Fruit fly (Drosophila melanogaster): ENCODE measurements around the gene mRpL39.

Gene mRpL39

DNA sequence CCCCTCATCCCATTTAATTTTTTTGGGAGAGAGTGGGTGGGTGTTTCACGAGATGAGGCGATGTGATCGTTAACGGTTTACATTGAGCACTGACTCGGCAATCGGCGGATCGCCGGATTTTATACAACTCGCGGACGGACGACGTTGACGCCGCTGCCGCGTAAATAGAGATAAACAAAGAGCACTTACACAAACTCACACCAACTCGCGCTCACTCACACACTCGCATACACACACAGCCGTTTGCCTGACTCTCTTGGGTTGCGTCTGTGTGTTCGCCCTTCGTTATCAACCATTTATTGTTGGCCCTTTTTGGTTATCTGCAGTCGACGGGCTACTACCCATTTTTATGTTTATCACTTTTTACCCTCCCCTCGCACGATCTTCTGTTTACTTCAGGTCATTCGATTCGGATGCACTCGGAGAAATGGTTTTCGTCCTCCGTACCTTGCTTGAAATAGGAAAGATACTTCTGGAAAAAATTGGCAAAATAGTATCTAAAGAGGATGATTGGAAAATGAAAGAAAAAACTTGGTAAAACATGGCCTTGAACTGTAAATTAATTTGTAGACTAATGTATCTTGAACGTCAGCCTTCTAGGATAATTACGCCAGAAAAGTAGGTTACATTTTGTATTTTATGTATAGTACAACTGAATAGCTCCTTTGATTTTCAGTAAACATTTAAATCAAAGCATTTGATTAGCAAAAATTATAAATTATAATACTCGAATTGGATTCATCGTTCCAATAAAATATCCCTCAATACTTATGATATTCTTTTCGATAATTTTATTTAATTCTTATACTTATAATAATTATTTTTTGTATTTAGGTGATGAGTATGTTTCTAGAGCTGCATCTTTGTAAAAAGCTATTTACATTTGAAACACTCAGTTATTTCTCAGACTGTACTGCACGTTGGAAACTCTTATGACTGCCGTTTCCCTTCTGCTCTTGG is 21.6 kb downstream of the mRpL39 start:
- TF ChIP-seq EcR (GFP tag; optimal IDR thresholded peaks at IDR 0.05) (peak in 1 of 2 experiments; percentile 68), usp (GFP tag; optimal IDR thresholded peaks at IDR 0.05) (no peak)

- TF ChIP-seq usp (GFP tag; optimal IDR thresholded peaks at IDR 0.05): no peak
- TF ChIP-seq EcR (GFP tag; optimal IDR thresholded peaks at IDR 0.05): no peak
- no peak for TF ChIP-seq Dll (optimal IDR thresholded peaks at IDR 0.05)
- TF ChIP-seq CG8478 (optimal IDR thresholded peaks at IDR 0.05): no peak
- no peak for TF ChIP-seq psq (optimal IDR thresholded peaks at IDR 0.05)
- TF ChIP-seq pan (optimal IDR thresholded peaks at IDR 0.05): no peak
Observed at dm6 chr3L:14976026-14976425, 23.4 kb downstream of the mRpL39 start.

- TF ChIP-seq pan (optimal IDR thresholded peaks at IDR 0.05) (no peak), Dll (optimal IDR thresholded peaks at IDR 0.05) (no peak), EcR (GFP tag; optimal IDR thresholded peaks at IDR 0.05) (no peak), psq (optimal IDR thresholded peaks at IDR 0.05) (no peak), usp (GFP tag; optimal IDR thresholded peaks at IDR 0.05) (no peak), CG8478 (optimal IDR thresholded peaks at IDR 0.05) (no peak)
Observed at dm6 chr3L:14974952-14975351, 24.5 kb downstream of the mRpL39 start.

DNA sequence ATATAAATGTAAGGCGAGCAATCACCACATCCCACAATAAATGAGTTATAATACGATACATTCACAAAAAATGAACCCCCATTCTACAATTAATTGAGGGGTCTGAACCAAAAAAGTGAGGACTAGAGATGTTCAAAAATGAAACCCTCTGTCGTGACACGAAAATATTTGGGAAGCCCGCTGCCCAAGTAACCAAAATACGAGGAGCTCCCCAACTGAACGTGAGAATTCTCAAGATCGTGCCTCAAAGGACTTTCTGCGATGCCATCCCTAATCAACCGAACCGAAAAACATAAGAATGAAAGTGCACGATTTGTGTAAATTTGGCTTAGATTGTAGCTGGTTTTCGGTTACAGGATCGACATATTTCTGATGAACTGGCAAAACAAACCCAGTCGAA is 25.0 kb downstream of the mRpL39 start, which contains the start of gene Ocho:
Gene Ocho (plus strand): TSS at position 336 of the 400 bp plus-strand sequence.
- no peak for TF ChIP-seq Dll (optimal IDR thresholded peaks at IDR 0.05)
- TF ChIP-seq CG8478 (optimal IDR thresholded peaks at IDR 0.05): no peak
- no peak for TF ChIP-seq pan (optimal IDR thresholded peaks at IDR 0.05)
- no peak for TF ChIP-seq EcR (GFP tag; optimal IDR thresholded peaks at IDR 0.05)
- TF ChIP-seq usp (GFP tag; optimal IDR thresholded peaks at IDR 0.05): no peak
- no peak for TF ChIP-seq psq (optimal IDR thresholded peaks at IDR 0.05)

- TF ChIP-seq EcR (GFP tag; optimal IDR thresholded peaks at IDR 0.05) (no peak), CG8478 (optimal IDR thresholded peaks at IDR 0.05) (no peak), usp (GFP tag; optimal IDR thresholded peaks at IDR 0.05) (no peak), psq (optimal IDR thresholded peaks at IDR 0.05) (no peak), Dll (optimal IDR thresholded peaks at IDR 0.05) (no peak)
Observed at dm6 chr3L:14973251-14973625, 26.2 kb downstream of the mRpL39 start.

- TF ChIP-seq pan (optimal IDR thresholded peaks at IDR 0.05) (no peak), CG8478 (optimal IDR thresholded peaks at IDR 0.05) (no peak), Dll (optimal IDR thresholded peaks at IDR 0.05) (no peak), EcR (GFP tag; optimal IDR thresholded peaks at IDR 0.05) (no peak), psq (optimal IDR thresholded peaks at IDR 0.05) (no peak), usp (GFP tag; optimal IDR thresholded peaks at IDR 0.05) (no peak)
Observed at dm6 chr3L:14972625-14973250, 26.7 kb downstream of the mRpL39 start, which contains the start of gene Brd. Gene Brd (plus strand): TSS chr3L:14972667.

DNA sequence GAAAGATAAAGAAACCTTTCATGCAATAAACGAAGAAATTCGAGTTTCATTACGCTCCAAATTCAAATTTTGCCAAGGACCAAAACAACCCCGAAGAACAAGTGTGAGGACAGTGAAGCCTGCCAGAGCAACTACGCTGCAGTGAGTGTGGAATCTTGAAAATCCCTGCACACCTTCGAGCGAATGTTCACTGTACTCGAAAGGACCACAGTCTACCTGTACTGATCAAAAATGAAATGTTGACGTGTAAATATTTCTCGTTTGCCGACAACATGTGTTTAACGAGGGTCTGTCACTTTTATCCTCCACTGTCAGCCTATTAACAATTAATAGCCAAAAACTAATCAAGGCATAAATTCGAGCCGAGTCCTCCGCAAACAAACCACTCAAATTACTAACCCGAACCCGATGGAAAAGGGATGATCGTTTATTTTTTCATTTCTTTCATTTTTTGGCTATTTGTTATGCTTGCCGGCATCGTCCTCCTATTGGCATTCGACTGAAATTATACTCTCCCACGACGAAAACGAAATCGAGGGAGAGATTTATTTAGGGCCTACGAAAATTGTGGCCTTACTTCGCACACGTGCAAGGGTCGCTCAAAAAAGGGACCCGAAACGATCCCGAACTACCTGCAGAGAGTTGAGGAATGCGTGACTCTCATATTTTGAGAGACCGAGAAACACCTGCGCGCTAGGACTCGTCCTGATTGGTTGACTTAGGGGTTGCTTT is 27.4 kb downstream of the mRpL39 start:
- TF ChIP-seq Dll (optimal IDR thresholded peaks at IDR 0.05) (no peak), psq (optimal IDR thresholded peaks at IDR 0.05) (no peak), CG8478 (optimal IDR thresholded peaks at IDR 0.05) (no peak), pan (optimal IDR thresholded peaks at IDR 0.05) (no peak), EcR (GFP tag; optimal IDR thresholded peaks at IDR 0.05) (no peak), usp (GFP tag; optimal IDR thresholded peaks at IDR 0.05) (no peak)

dm6 chr3L:14970213-14970612 is 29.3 kb downstream of the mRpL39 start:
- TF ChIP-seq usp (GFP tag; optimal IDR thresholded peaks at IDR 0.05) (no peak), psq (optimal IDR thresholded peaks at IDR 0.05) (no peak), CG8478 (optimal IDR thresholded peaks at IDR 0.05) (no peak), pan (optimal IDR thresholded peaks at IDR 0.05) (no peak), Dll (optimal IDR thresholded peaks at IDR 0.05) (no peak), EcR (GFP tag; optimal IDR thresholded peaks at IDR 0.05) (no peak)

- TF ChIP-seq CG8478 (optimal IDR thresholded peaks at IDR 0.05) (no peak), Dll (optimal IDR thresholded peaks at IDR 0.05) (no peak), pan (optimal IDR thresholded peaks at IDR 0.05) (no peak), EcR (GFP tag; optimal IDR thresholded peaks at IDR 0.05) (no peak), psq (optimal IDR thresholded peaks at IDR 0.05) (no peak), usp (GFP tag; optimal IDR thresholded peaks at IDR 0.05) (no peak)
Observed at dm6 chr3L:14969171-14969570, 30.3 kb downstream of the mRpL39 start, which contains the start of gene Tom. Gene Tom (plus strand): TSS chr3L:14969344.

dm6 chr3L:14968553-14968952 is 30.9 kb downstream of the mRpL39 start:
- no peak for TF ChIP-seq Dll (optimal IDR thresholded peaks at IDR 0.05)
- no peak for TF ChIP-seq psq (optimal IDR thresholded peaks at IDR 0.05)
- TF ChIP-seq usp (GFP tag; optimal IDR thresholded peaks at IDR 0.05): no peak
- TF ChIP-seq EcR (GFP tag; optimal IDR thresholded peaks at IDR 0.05): no peak
- TF ChIP-seq CG8478 (optimal IDR thresholded peaks at IDR 0.05): no peak
- peak; percentile 61 for TF ChIP-seq pan (optimal IDR thresholded peaks at IDR 0.05)

DNA sequence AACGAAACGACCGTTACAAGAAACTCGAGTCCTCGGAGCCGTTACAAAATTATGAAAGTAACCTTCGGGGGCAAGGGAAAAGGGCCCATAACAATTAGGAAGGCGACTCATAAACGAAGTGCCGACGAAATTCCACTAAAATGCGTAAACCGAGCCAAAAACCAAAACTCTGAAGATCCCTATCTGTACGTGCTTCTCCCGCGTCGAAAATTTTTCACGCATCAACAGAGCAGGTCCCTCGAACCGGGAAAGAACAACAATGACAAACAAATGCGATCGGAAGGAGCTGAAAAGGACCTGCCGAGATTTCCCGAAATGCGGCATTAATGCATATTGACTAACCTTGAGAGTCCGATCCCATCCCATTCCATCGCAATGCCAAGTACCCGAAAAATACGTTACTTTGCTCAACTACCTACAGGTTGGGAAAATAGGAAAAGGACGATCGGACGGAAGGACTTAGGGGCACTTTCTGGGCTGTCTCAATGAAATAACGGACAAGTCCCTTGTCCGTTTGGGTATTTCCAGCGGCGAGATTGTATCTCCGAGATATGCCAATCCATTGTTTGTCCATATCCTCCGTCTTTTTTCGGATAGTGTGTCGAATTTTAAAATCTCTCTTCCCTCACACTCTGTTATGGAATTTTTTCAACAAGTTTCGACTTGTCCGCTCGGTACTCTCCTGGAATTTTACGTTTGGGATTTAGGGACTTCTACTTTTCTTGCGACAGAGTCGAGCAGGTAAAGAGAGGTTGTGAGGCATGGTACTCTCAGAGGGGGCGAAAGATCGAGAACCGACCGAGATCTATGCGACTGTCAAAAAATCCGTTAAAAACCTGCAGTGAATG is 31.6 kb downstream of the mRpL39 start:
- TF ChIP-seq psq (optimal IDR thresholded peaks at IDR 0.05) (no peak), usp (GFP tag; optimal IDR thresholded peaks at IDR 0.05) (no peak), Dll (optimal IDR thresholded peaks at IDR 0.05) (no peak), EcR (GFP tag; optimal IDR thresholded peaks at IDR 0.05) (no peak), pan (optimal IDR thresholded peaks at IDR 0.05) (no peak), CG8478 (optimal IDR thresholded peaks at IDR 0.05) (no peak)
